Fruit fly (Drosophila melanogaster): ENCODE results near the gene Arr2.

Arr2 gene

DNA sequence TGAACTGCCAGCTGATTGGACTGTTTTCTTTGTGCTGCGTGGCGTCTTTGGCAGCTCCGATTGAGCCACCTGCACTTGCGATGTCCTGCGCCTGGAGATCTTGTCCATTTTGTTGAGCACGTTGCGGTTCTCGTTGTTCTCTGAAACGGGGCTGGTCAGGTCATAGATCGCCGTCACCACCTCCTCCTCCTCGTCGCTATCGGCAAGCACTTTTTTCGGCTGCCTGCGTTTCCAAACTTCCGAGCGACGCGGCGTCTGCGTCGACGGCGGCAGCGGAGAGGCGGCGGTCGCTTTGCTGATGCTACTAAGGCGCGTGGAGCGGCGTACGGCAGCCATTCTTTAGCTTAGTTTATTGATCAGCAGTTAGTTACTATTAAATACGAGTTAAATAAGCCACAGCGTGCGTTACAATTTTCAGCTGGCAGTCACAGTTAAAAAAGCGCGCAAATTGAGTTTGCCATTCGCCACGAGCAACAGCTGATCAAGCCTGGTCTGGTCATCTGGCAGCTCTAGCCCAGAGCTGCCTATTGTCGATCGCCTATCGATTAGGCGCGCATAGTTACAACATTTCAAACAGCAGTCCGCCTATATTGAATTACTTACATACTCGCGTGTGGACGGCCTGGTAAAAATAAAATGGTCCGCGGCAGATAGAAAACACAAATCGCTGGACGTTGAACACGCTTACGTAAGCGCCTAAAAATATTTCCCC lies 15.0 kb downstream of the Arr2 start, which contains the start of gene Cdc6 (continued):
- TF ChIP-seq CG17385 (GFP tag; optimal IDR thresholded peaks at IDR 0.05) (no peak), Adf1 (GFP tag; IDR thresholded peaks at IDR 0.05) (peak; percentile 92), Spps (tag; optimal IDR thresholded peaks at IDR 0.05) (no peak), C15 (GFP tag; IDR thresholded peaks at IDR 0.05) (no peak), Stat92E (GFP tag; optimal IDR thresholded peaks at IDR 0.05) (peak in 1 of 3 experiments; percentile 46), sc (optimal IDR thresholded peaks at IDR 0.05) (no peak), sc (GFP tag; optimal IDR thresholded peaks at IDR 0.05) (no peak), tll (GFP tag; optimal IDR thresholded peaks at IDR 0.05) (no peak), peb (GFP tag; IDR thresholded peaks at IDR 0.05) (no peak), zen2 (GFP tag; IDR thresholded peaks at IDR 0.05; ENCODE audit: partially characterized antibody) (no peak), CG13123 (GFP tag; optimal IDR thresholded peaks at IDR 0.05) (no peak), Ravus (GFP tag; IDR thresholded peaks at IDR 0.05) (no peak), ssp (GFP tag; IDR thresholded peaks at IDR 0.05) (no peak), fd3F (GFP tag; optimal IDR thresholded peaks at IDR 0.05) (no peak), Scr (GFP tag; IDR thresholded peaks at IDR 0.05; ENCODE audit: partially characterized antibody) (peak; percentile 34; the same call in 1 of the 2 replicates), HLH4C (GFP tag; IDR thresholded peaks at IDR 0.05; ENCODE audit: partially characterized antibody) (0 out of 3 replicates have a peak, but pooled peaks have one; percentile 43), CG2712 (tag; optimal IDR thresholded peaks at IDR 0.05) (peak; percentile 3), trem (tag; optimal IDR thresholded peaks at IDR 0.05) (peak; percentile 44)

DNA sequence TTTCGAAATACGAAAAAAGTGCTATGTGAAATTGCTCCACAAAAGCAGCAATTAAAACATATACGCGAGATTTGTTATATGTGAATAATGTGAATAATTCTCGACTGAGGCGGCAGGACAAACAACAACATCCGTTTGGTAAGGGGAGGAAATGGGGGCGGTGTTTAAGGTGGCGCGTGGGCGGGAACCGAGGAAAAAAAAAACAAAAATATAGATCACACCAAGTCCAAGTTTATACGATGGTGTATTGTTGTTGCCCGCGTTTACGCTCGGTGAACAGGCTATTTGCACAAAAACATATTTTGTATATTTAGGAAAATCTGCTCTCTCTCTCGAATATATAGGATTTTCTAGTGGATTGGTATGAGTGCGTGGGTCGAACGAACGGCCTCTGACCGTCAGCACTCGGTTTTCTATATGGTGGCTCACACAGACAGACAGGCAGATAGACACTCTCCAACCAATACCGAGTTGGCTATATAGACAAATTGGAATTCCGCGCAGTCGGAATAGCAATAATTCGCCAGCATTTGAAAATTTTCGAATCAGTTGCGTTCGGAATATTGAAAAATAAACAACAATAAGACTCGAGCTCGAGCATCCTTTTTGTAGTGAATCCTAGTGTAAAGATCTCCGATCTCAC lies 18.9 kb downstream of the Arr2 start:
- TF ChIP-seq sd (tag; optimal IDR thresholded peaks at IDR 0.05) = peak; percentile 88
- peak; percentile 65 for TF ChIP-seq CG10543 (GFP tag; optimal IDR thresholded peaks at IDR 0.05)
- TF ChIP-seq CG12769 (tag; optimal IDR thresholded peaks at IDR 0.05) = peak; percentile 51
- TF ChIP-seq sr (GFP tag; IDR thresholded peaks at IDR 0.05) = peak; percentile 87
- peak; percentile 73 for TF ChIP-seq Med (GFP tag)
- no peak for TF ChIP-seq dimm (GFP tag; IDR thresholded peaks at IDR 0.05)
- no peak for TF ChIP-seq onecut (GFP tag; IDR thresholded peaks at IDR 0.05)
- TF ChIP-seq CG6791 (GFP tag; IDR thresholded peaks at IDR 0.05; ENCODE audit: partially characterized antibody) = no peak
- TF ChIP-seq cg (GFP tag; optimal IDR thresholded peaks at IDR 0.05) = peak; percentile 0
- TF ChIP-seq GATAe (GFP tag; conservative IDR thresholded peaks at IDR 0.05) = no peak
- peak; percentile 22 for TF ChIP-seq Deaf1 (tag; optimal IDR thresholded peaks at IDR 0.05)
- TF ChIP-seq crol (GFP tag; IDR thresholded peaks at IDR 0.05) = 0 out of 2 replicates have a peak, but pooled peaks have one; percentile 11

DNA sequence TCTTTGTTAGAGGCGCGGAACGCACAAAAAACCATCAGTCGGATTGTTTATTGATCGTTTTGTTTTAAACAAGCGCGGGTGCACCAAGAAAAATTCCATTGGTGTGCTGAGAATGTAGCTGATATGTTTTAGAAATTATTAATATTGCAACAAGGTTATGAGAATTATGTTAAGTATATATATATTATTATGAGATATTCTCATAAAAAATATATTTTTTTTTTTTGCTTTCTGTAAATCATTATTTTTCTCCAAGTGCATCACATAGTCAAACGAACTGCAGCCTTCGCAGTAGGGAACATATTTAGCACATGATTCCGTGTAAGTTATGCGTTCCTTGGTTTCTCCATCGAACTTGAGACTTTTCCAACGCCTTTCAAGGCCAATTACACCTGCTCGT lies 19.8 kb downstream of the Arr2 start:
- TF ChIP-seq CHES-1-like (GFP tag; optimal IDR thresholded peaks at IDR 0.05) (no peak), CG10147 (GFP tag; optimal IDR thresholded peaks at IDR 0.05) (peak; percentile 66), sug (tag; optimal IDR thresholded peaks at IDR 0.05) (peak; percentile 29), tio (GFP tag; optimal IDR thresholded peaks at IDR 0.05) (peak; percentile 13), CG15514 (GFP tag; optimal IDR thresholded peaks at IDR 0.05) (peak; percentile 12), pzg (GFP tag; optimal IDR thresholded peaks at IDR 0.05) (no peak), CG4854 (GFP tag; optimal IDR thresholded peaks at IDR 0.05) (no peak), Bteb2 (GFP tag; optimal IDR thresholded peaks at IDR 0.05) (no peak), CG6254 (GFP tag; optimal IDR thresholded peaks at IDR 0.05) (no peak), CG7839 (tag; optimal IDR thresholded peaks at IDR 0.05) (peak; percentile 87), Gug (GFP tag; IDR thresholded peaks at IDR 0.05) (0 out of 4 replicates have a peak, but pooled peaks have one; percentile 34), CG10543 (GFP tag; optimal IDR thresholded peaks at IDR 0.05) (peak; percentile 30), dysf (GFP tag; IDR thresholded peaks at IDR 0.05) (peak; percentile 88), Max (GFP tag; optimal IDR thresholded peaks at IDR 0.05) (peak; percentile 37), CG10209 (GFP tag; optimal IDR thresholded peaks at IDR 0.05) (peak; percentile 31), CG15601 (tag; optimal IDR thresholded peaks at IDR 0.05) (peak; percentile 52), nmo (GFP tag; optimal IDR thresholded peaks at IDR 0.05) (peak; percentile 91)

All from whole organism, embryonic.